Fruit fly (Drosophila melanogaster): ENCODE data around the gene CG12538.

Gene CG12538

DNA sequence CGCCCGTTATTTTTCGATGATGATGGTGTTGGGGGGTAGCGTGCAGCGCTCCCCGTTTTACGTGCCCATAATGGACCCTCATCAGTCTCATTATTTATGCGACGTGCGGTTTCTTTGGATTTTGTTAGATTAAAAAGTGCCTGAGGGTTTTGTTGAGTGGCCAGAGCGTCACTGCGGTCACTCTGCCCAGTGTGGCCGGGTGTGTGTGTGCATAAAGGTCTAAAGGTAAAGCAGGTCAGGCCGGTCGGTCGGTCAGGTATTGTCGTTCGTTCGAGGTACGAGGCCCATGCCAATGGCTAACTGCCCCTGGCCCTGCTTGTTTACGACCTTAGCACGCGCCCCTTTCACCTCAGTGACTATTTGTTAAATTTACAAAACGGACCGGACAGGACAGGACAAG, 13.5 kb downstream of the CG12538 start:
- TF ChIP-seq CG33017 (tag; optimal IDR thresholded peaks at IDR 0.05) (no peak), CG7045 (GFP tag; optimal IDR thresholded peaks at IDR 0.05) (no peak), CG11617 (GFP tag; optimal IDR thresholded peaks at IDR 0.05) (no peak)

- TF ChIP-seq CG5204 (GFP tag; optimal IDR thresholded peaks at IDR 0.05), result no peak
- no peak for TF ChIP-seq cnc (optimal IDR thresholded peaks at IDR 0.05)
- no peak for TF ChIP-seq CG12768 (GFP tag; optimal IDR thresholded peaks at IDR 0.05)
- TF ChIP-seq kay (GFP tag; ENCODE audit: borderline replicate concordance), result no peak
- no peak for TF ChIP-seq CG7101 (tag; optimal IDR thresholded peaks at IDR 0.05)
- TF ChIP-seq bab1 (GFP tag; optimal IDR thresholded peaks at IDR 0.05), result no peak
- TF ChIP-seq CG33017 (tag; optimal IDR thresholded peaks at IDR 0.05), result no peak
- TF ChIP-seq tj (GFP tag; optimal IDR thresholded peaks at IDR 0.05), result no peak
- no peak for TF ChIP-seq Hr96 (GFP tag; optimal IDR thresholded peaks at IDR 0.05)
- TF ChIP-seq CG11617 (GFP tag; optimal IDR thresholded peaks at IDR 0.05), result no peak
- no peak for TF ChIP-seq CG1620 (GFP tag; optimal IDR thresholded peaks at IDR 0.05)
- TF ChIP-seq cic (GFP tag; optimal IDR thresholded peaks at IDR 0.05), result no peak
- TF ChIP-seq Crg-1 (GFP tag; optimal IDR thresholded peaks at IDR 0.05), result no peak
Observed at dm6 chr3R:13482283-13482682, 41.1 kb downstream of the CG12538 start.

Measured in whole organism, adult.